Worm (Caenorhabditis elegans) whole organism, L3 larva: ENCODE results near the gene str-106.

Experiments
- R02D3.7 ChIP-seq: fragments of 150-350 bp; optimal IDR thresholded peaks from 2 replicates; lab custom pipeline; 2014; ENCODE audit warnings: missing biosample characterization, missing genetic modification characterization
- ama-1 ChIP-seq: fragments of 150-350 bp; optimal IDR thresholded peaks from 2 replicates; lab custom pipeline; 2018
- ceh-28 ChIP-seq: fragments of 150-350 bp; optimal IDR thresholded peaks from 2 replicates; lab custom pipeline; 2014; ENCODE audit warnings: missing biosample characterization, missing genetic modification reagents, missing genetic modification characterization
- elt-2 ChIP-seq: sonication (generic microtip); optimal IDR thresholded peaks from 2 replicates; lab custom pipeline; 2016; ENCODE audit warnings: missing genetic modification reagents, mild to moderate bottlenecking, missing genetic modification characterization, missing compliant biosample characterization
- eor-1 ChIP-seq, 2 experiments: fragments of 150-350 bp; optimal IDR thresholded peaks; 2 replicates each; lab custom pipeline; 2014 to 2018; ENCODE audit warnings: missing biosample characterization in 2 of 2, missing genetic modification characterization in 2 of 2
- fkh-10 ChIP-seq: sonication (generic microtip); optimal IDR thresholded peaks from 2 replicates; lab custom pipeline; 2017; ENCODE audit warnings: missing biosample characterization, missing genetic modification reagents, missing genetic modification characterization
- lin-39 ChIP-seq: fragments of 150-350 bp; optimal IDR thresholded peaks from 2 replicates; lab custom pipeline; 2018; ENCODE audit warnings: missing biosample characterization, missing genetic modification reagents, missing genetic modification characterization
- mdl-1 ChIP-seq: fragments of 150-350 bp; optimal IDR thresholded peaks from 2 replicates; lab custom pipeline; 2014; ENCODE audit warnings: missing biosample characterization, missing genetic modification characterization
- nhr-237 ChIP-seq: fragments of 150-350 bp; optimal IDR thresholded peaks from 2 replicates; lab custom pipeline; 2014; ENCODE audit warnings: missing biosample characterization, missing genetic modification characterization
- nhr-76 ChIP-seq: fragments of 150-350 bp; sonication (generic microtip); optimal IDR thresholded peaks from 5 replicates; lab custom pipeline; 2014; ENCODE audit warnings: missing biosample characterization, missing genetic modification characterization
- nhr-77 ChIP-seq: fragments of 150-350 bp; optimal IDR thresholded peaks from 2 replicates; lab custom pipeline; 2014; ENCODE audit warnings: missing biosample characterization, missing genetic modification characterization
- pha-4 ChIP-seq: fragments of 150-350 bp; optimal IDR thresholded peaks from 2 replicates; lab custom pipeline; 2014; ENCODE audit warnings: missing biosample characterization, missing genetic modification reagents, missing genetic modification characterization
- pqm-1 ChIP-seq: fragments of 150-350 bp; optimal IDR thresholded peaks from 2 replicates; lab custom pipeline; 2017; ENCODE audit warnings: missing biosample characterization, missing genetic modification characterization, inconsistent platforms

ce11 chrV:16218972-16219757 is 38.7 kb downstream of the str-106 start, which contains the start of gene glc-1:
- TF ChIP-seq ceh-28 (tag; lab: Kevin White, UChicago) = no peak
- TF ChIP-seq ama-1 (lab: Kevin White, UChicago) = no peak
- TF ChIP-seq elt-2 (tag; lab: Kevin White, UChicago) = peak; percentile 40
- no peak for TF ChIP-seq nhr-76 (tag; lab: Kevin White, UChicago)
- TF ChIP-seq R02D3.7 (tag; lab: Kevin White, UChicago) = no peak
- TF ChIP-seq nhr-237 (tag; lab: Kevin White, UChicago) = no peak
- no peak for TF ChIP-seq eor-1 (tag; optimal IDR thresholded peaks at IDR 0.05; lab: Kevin White, UChicago)
- no peak for TF ChIP-seq lin-39 (tag; lab: Kevin White, UChicago)
- TF ChIP-seq mdl-1 (tag; lab: Kevin White, UChicago) = no peak
- TF ChIP-seq pqm-1 (tag; lab: Kevin White, UChicago) = peak; percentile 10
- no peak for TF ChIP-seq nhr-77 (tag; lab: Kevin White, UChicago)
- TF ChIP-seq fkh-10 (GFP tag; lab: Kevin White, UChicago) = no peak
- TF ChIP-seq pha-4 = no peak
